Fruit fly (Drosophila melanogaster): ENCODE data around the gene PKD.

PKD gene

DNA sequence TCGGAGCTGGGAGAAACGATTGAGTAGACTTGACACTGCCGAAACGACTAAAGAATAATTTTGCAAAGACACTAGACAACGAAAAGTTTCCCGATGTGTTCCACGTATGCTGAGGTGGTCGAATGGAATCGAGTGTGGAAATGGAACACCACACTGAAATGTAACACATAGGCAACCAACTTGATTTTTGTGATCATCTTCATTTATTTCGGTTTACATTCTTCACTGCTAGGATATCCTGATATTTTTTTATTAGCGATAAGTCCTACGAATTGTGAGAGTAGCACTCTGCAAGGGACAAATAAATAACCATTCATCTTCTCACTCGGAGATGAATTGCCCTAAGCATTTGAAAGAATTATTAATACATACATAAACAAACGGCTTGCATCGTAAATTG, 25.5 kb downstream of the PKD start, which contains the start of gene CG7131 (continued):
- no peak for TF ChIP-seq Lhr (GFP tag; optimal IDR thresholded peaks at IDR 0.05)
- TF ChIP-seq Dip3 (GFP tag; optimal IDR thresholded peaks at IDR 0.05), result no peak
- no peak for TF ChIP-seq CG12155 (GFP tag; optimal IDR thresholded peaks at IDR 0.05)

DNA sequence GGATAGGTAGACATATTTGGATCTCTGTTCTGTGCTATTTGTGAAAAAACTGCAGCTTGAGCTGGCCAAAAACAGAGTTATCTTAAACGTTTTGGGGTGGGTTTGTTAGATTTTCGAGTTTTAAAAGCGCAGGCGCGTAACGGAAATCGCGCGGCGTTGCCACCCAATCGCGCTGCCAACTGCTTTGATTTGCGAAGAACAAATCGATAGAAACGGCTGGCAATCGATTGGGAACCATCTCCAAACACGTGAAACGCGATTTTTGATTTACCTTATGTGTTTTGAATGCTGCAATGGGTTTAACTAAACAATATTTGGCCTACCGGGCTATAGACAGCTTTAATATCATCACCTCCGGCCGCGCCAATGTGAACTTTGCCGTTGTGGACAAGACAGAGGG, 30.8 kb downstream of the PKD start, which contains the start of the genes CG14312 and CG8064:
CG14312 (minus strand) TSS at position 88 of the 400 bp plus-strand sequence.
CG8064 (plus strand) TSS at position 220 of the 400 bp plus-strand sequence.
- TF ChIP-seq CG34422 (GFP tag; IDR thresholded peaks at IDR 0.05) (peak; percentile 61; the same call in 1 of the 3 replicates), CHES-1-like (GFP tag; optimal IDR thresholded peaks at IDR 0.05) (peak; percentile 29), phol (tag; optimal IDR thresholded peaks at IDR 0.05) (peak; percentile 15), CG33213 (GFP tag; optimal IDR thresholded peaks at IDR 0.05) (peak; percentile 33), Sox102F (GFP tag; optimal IDR thresholded peaks at IDR 0.05) (no peak), Opbp (GFP tag; IDR thresholded peaks at IDR 0.05; ENCODE audit: partially characterized antibody) (peak; percentile 75), jigr1 (GFP tag; IDR thresholded peaks at IDR 0.05) (no peak), CG17328 (GFP tag; IDR thresholded peaks at IDR 0.05) (no peak), crp (GFP tag; optimal IDR thresholded peaks at IDR 0.05) (peak in 1 of 2 experiments; percentile 32), CG3995 (GFP tag; optimal IDR thresholded peaks at IDR 0.05) (peak; percentile 76), CG10959 (GFP tag; IDR thresholded peaks at IDR 0.05) (no peak), CG10267 (tag; optimal IDR thresholded peaks at IDR 0.05) (peak; percentile 34), CG17829 (tag; optimal IDR thresholded peaks at IDR 0.05) (peak; percentile 21), vnd (GFP tag; IDR thresholded peaks at IDR 0.05; ENCODE audit: partially characterized antibody) (peak; percentile 44; the same call in 1 of the 3 replicates), fd3F (GFP tag; optimal IDR thresholded peaks at IDR 0.05) (no peak), HLH3B (GFP tag; IDR thresholded peaks at IDR 0.05) (no peak), Dbx (GFP tag; IDR thresholded peaks at IDR 0.05) (peak; percentile 8; the same call in 1 of the 3 replicates), sna (GFP tag; IDR thresholded peaks at IDR 0.05; ENCODE audit: partially characterized antibody) (peak; percentile 52; the same call in 1 of the 2 replicates), zf30C (GFP tag; optimal IDR thresholded peaks at IDR 0.05) (no peak), E2f2 (GFP tag; IDR thresholded peaks at IDR 0.05) (peak; percentile 88), chn (GFP tag; optimal IDR thresholded peaks at IDR 0.05) (no peak), amos (GFP tag; IDR thresholded peaks at IDR 0.05; ENCODE audit: partially characterized antibody) (peak; percentile 80), MBD-R2 (GFP tag; IDR thresholded peaks at IDR 0.05) (peak; percentile 78), Hmx (GFP tag; optimal IDR thresholded peaks at IDR 0.05) (no peak), NFAT (GFP tag; IDR thresholded peaks at IDR 0.05) (no peak), CG6854 (GFP tag; optimal IDR thresholded peaks at IDR 0.05) (no peak), CG17912 (GFP tag; optimal IDR thresholded peaks at IDR 0.05) (no peak), gro (GFP tag; optimal IDR thresholded peaks at IDR 0.05) (peak; percentile 10), pnt (GFP tag; optimal IDR thresholded peaks at IDR 0.05) (no peak), zen2 (GFP tag; IDR thresholded peaks at IDR 0.05; ENCODE audit: partially characterized antibody) (no peak; the same call in 2 of the 3 replicates), her (GFP tag; optimal IDR thresholded peaks at IDR 0.05) (peak; percentile 12), Sox100B (GFP tag; optimal IDR thresholded peaks at IDR 0.05) (no peak), toy (GFP tag; IDR thresholded peaks at IDR 0.05) (no peak), CG8290 (GFP tag; optimal IDR thresholded peaks at IDR 0.05) (no peak), CG8290 (tag; optimal IDR thresholded peaks at IDR 0.05) (no peak), CG10979 (tag; optimal IDR thresholded peaks at IDR 0.05) (no peak), CG15514 (GFP tag; optimal IDR thresholded peaks at IDR 0.05) (peak; percentile 93), CG16815 (GFP tag; optimal IDR thresholded peaks at IDR 0.05) (no peak), Max (GFP tag; optimal IDR thresholded peaks at IDR 0.05) (peak; percentile 81), Dp (GFP tag; optimal IDR thresholded peaks at IDR 0.05) (peak; percentile 81), CG13287 (GFP tag; IDR thresholded peaks at IDR 0.05; ENCODE audit: partially characterized antibody) (peak; percentile 81), Rfx (GFP tag; IDR thresholded peaks at IDR 0.05) (no peak), CG11247 (GFP tag; IDR thresholded peaks at IDR 0.05) (no peak), HHEX (GFP tag; optimal IDR thresholded peaks at IDR 0.05) (no peak), CG9797 (GFP tag; optimal IDR thresholded peaks at IDR 0.05) (peak; percentile 18), aop (GFP tag; IDR thresholded peaks at IDR 0.05) (no peak)
